Worm (Caenorhabditis elegans): ENCODE data around the gene meg-1.

The meg-1 gene

DNA sequence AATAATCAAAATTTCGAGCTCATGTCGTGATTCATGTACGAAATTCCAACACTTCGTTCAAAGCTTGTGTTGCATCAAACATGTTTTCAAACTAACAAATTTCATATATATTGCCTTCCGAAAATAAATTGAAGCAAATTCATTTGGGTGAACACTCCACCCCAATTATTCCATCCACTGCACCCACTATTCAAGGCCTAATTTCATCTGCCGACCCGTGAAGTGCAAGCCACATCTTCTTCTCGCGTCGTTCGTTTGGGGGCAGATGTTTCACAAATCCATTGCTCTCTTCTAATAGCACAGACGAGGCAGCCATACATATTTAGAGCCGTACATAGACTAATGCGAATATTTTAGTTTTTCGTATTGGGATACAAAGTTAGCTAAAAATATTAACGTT lies 14.8 kb upstream of the meg-1 start:
- TF ChIP-seq lin-13 (GFP tag; optimal IDR thresholded peaks at IDR 0.05) (no peak), zip-4 (GFP tag; optimal IDR thresholded peaks at IDR 0.05) (no peak), unc-62 (GFP tag; optimal IDR thresholded peaks at IDR 0.05) (no peak), grh-1 (GFP tag; IDR thresholded peaks at IDR 0.05) (no peak), tlp-1 (tag; optimal IDR thresholded peaks at IDR 0.05) (no peak), ceh-82 (tag; optimal IDR thresholded peaks at IDR 0.05) (no peak), efl-1 (optimal IDR thresholded peaks at IDR 0.05) (no peak), efl-1 (GFP tag; optimal IDR thresholded peaks at IDR 0.05 in 1 of 2) (peak in 1 of 2 experiments; percentile 78)

DNA sequence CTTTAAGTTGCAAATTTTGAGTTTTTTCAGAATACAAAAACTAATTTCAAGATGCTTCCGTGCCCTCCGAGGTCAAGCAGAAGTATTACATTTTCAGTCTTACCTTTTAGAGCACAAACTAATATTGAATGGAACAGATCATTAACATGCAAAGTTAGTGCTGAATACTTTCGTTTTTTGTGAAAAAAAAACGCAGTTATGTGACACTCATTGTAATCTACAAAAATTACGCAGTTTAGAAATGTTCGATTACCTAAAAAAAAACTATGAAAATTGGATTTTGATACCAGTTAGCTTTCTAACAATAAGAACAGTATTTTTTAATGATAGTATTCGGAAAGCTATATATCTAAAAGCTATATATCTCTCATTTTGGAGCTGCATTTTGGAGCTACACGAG lies 12.4 kb upstream of the meg-1 start:
- TF ChIP-seq nhr-47 (tag; optimal IDR thresholded peaks at IDR 0.05) (no peak), C16A3.4 (tag; optimal IDR thresholded peaks at IDR 0.05) (no peak), fos-1 (tag; optimal IDR thresholded peaks at IDR 0.05) (no peak), unc-98 (GFP tag; IDR thresholded peaks at IDR 0.05) (no peak), rnt-1 (tag; optimal IDR thresholded peaks at IDR 0.05) (no peak), mef-2 (tag; optimal IDR thresholded peaks at IDR 0.05) (no peak), nhr-28 (tag; optimal IDR thresholded peaks at IDR 0.05) (no peak), snpc-4 (tag; optimal IDR thresholded peaks at IDR 0.05) (no peak)

ce11 chrX:13941296-13941695 lies 11.9 kb upstream of the meg-1 start:
- no peak for TF ChIP-seq sox-4 (tag; optimal IDR thresholded peaks at IDR 0.05)
- no peak for TF ChIP-seq Y116A8C.19 (tag; optimal IDR thresholded peaks at IDR 0.05; ENCODE audit: borderline replicate concordance)
- TF ChIP-seq ztf-4 (tag; optimal IDR thresholded peaks at IDR 0.05): no peak
- no peak for TF ChIP-seq ceh-82 (tag; optimal IDR thresholded peaks at IDR 0.05)
- TF ChIP-seq blmp-1 (tag; optimal IDR thresholded peaks at IDR 0.05): peak; percentile 51
- peak; percentile 3 for TF ChIP-seq snu-23 (GFP tag; optimal IDR thresholded peaks at IDR 0.05)
- TF ChIP-seq tbx-2 (tag; optimal IDR thresholded peaks at IDR 0.05): no peak
- TF ChIP-seq lin-14 (GFP tag; optimal IDR thresholded peaks at IDR 0.05): peak; percentile 26
- TF ChIP-seq F16B12.6 (tag; optimal IDR thresholded peaks at IDR 0.05): no peak
- no peak for TF ChIP-seq jun-1 (tag; optimal IDR thresholded peaks at IDR 0.05)
- TF ChIP-seq lsy-2 (tag; optimal IDR thresholded peaks at IDR 0.05): peak in 1 of 2 experiments; percentile 28
- TF ChIP-seq mdl-1 (tag; optimal IDR thresholded peaks at IDR 0.05): peak in 1 of 2 experiments; percentile 24
- TF ChIP-seq fkh-4 (tag; optimal IDR thresholded peaks at IDR 0.05; ENCODE audit: borderline replicate concordance): no peak
- TF ChIP-seq nhr-90 (tag; optimal IDR thresholded peaks at IDR 0.05; ENCODE audit: poor library complexity): peak; percentile 58
- no peak for TF ChIP-seq C34B4.2 (tag; optimal IDR thresholded peaks at IDR 0.05)
- peak; percentile 16 for TF ChIP-seq nhr-71 (tag; optimal IDR thresholded peaks at IDR 0.05)
- no peak for TF ChIP-seq pqm-1 (tag; optimal IDR thresholded peaks at IDR 0.05)
- TF ChIP-seq nhr-11 (tag; optimal IDR thresholded peaks at IDR 0.05): no peak
- no peak for TF ChIP-seq hpl-2 (GFP tag; optimal IDR thresholded peaks at IDR 0.05)
- TF ChIP-seq nhr-85 (tag): peak; percentile 83
- no peak for TF ChIP-seq elt-2 (tag; optimal IDR thresholded peaks at IDR 0.05)
- TF ChIP-seq aly-2 (tag; optimal IDR thresholded peaks at IDR 0.05): no peak
- TF ChIP-seq elt-3 (tag; optimal IDR thresholded peaks at IDR 0.05): peak in 3 of 6 experiments; percentile 47 to 83 (median 65)
- no peak for TF ChIP-seq hlh-17 (GFP tag; optimal IDR thresholded peaks at IDR 0.05; ENCODE audit: borderline replicate concordance)
- no peak for TF ChIP-seq nhr-20 (tag; optimal IDR thresholded peaks at IDR 0.05)
- no peak for TF ChIP-seq ztf-11 (tag; optimal IDR thresholded peaks at IDR 0.05)
- no peak for TF ChIP-seq sup-37 (GFP tag; optimal IDR thresholded peaks at IDR 0.05)
- no peak for TF ChIP-seq grh-1 (GFP tag; IDR thresholded peaks at IDR 0.05)
- peak in 1 of 2 experiments; percentile 29 for TF ChIP-seq lin-35 (GFP tag; optimal IDR thresholded peaks at IDR 0.05)
- no peak for TF ChIP-seq efl-3 (GFP tag; optimal IDR thresholded peaks at IDR 0.05)
- no peak for TF ChIP-seq C16A3.4 (tag; optimal IDR thresholded peaks at IDR 0.05)
- peak; percentile 10 for TF ChIP-seq irx-1 (tag; optimal IDR thresholded peaks at IDR 0.05)
